Worm (Caenorhabditis elegans) whole organism, young adult: ENCODE data around the gene vha-13.
"Not testable (repeated sequence)": the region's sequence is repeated elsewhere in the genome, so short reads cannot be mapped to it uniquely, and the experiment has no call there.

ENCODE experiments used
- B0336.3 ChIP-seq: fragments of 200-800 bp; sonication (Bioruptor generic); IDR thresholded peaks from 2 replicates; pipeline ENCODE4 v1.3.6; 2022; ENCODE audit warnings: missing genetic modification characterization, missing compliant biosample characterization
- F39B2.1 ChIP-seq: fragments of 200-800 bp; sonication (Bioruptor generic); IDR thresholded peaks from 2 replicates; pipeline ENCODE4 v1.3.6; 2022; ENCODE audit warnings: missing genetic modification reagents, missing genetic modification characterization, missing compliant biosample characterization
- ZK185.1 ChIP-seq: sonication (generic microtip); optimal IDR thresholded peaks from 2 replicates; lab custom pipeline; 2016; ENCODE audit warnings: mild to moderate bottlenecking, missing genetic modification characterization, missing compliant biosample characterization; ENCODE audit not compliant: poor library complexity, severe bottlenecking
- ama-1 ChIP-seq, 3 experiments: fragments of 150-350 bp in 1 of 3; sonication (generic microtip) in 2 of 3; optimal IDR thresholded peaks; 2 replicates each; lab custom pipeline; 2014 to 2018; ENCODE audit warnings: missing biosample characterization in 2 of 3, missing genetic modification characterization in 2 of 3, missing genetic modification reagents in 2 of 3
- aptf-3 ChIP-seq: fragments of 200-800 bp; sonication (Bioruptor generic); IDR thresholded peaks from 2 replicates; pipeline ENCODE4 v1.3.6; 2022; ENCODE audit warnings: missing genetic modification characterization, missing compliant biosample characterization
- madf-3 ChIP-seq: fragments of 200-800 bp; sonication (Bioruptor generic); IDR thresholded peaks from 2 replicates; pipeline ENCODE4 v1.3.6; 2022; ENCODE audit warnings: missing genetic modification reagents, missing genetic modification characterization, missing compliant biosample characterization
- madf-6 ChIP-seq: fragments of 200-800 bp; sonication (Bioruptor generic); IDR thresholded peaks from 2 replicates; pipeline ENCODE4 v1.3.6; 2022; ENCODE audit warnings: missing genetic modification reagents, missing genetic modification characterization, missing compliant biosample characterization
- mel-28 ChIP-seq: sonication (generic microtip); optimal IDR thresholded peaks from 2 replicates; lab custom pipeline; 2016; ENCODE audit warnings: borderline replicate concordance, mild to moderate bottlenecking, missing genetic modification characterization, missing compliant biosample characterization
- nhr-80 ChIP-seq: sonication (generic microtip); optimal IDR thresholded peaks from 2 replicates; lab custom pipeline; 2016; ENCODE audit warnings: missing genetic modification characterization, missing compliant biosample characterization
- pha-4 ChIP-seq: fragments of 150-350 bp; sonication (generic microtip); optimal IDR thresholded peaks from 2 replicates; lab custom pipeline; 2014; ENCODE audit warnings: missing biosample characterization, missing genetic modification reagents, missing genetic modification characterization
- sea-2 ChIP-seq: fragments of 200-800 bp; sonication (Bioruptor generic); IDR thresholded peaks from 2 replicates; pipeline ENCODE4 v1.3.6; 2022; ENCODE audit warnings: missing genetic modification characterization, missing compliant biosample characterization
- snpc-4 ChIP-seq, 5 experiments: fragments of 150-350 bp in 1 of 5; sonication (generic microtip) in 4 of 5; optimal IDR thresholded peaks; 2 replicates each; lab custom pipeline; 2014 to 2018; ENCODE audit warnings: missing genetic modification characterization in 5 of 5, missing biosample characterization in 3 of 5, antibody characterized with exemption in 2 of 5, mild to moderate bottlenecking in 2 of 5, missing compliant biosample characterization in 2 of 5, missing genotype in 2 of 5, moderate library complexity in 2 of 5, missing genetic modification reagents in 1 of 5
- tbx-9 ChIP-seq: sonication (generic microtip); optimal IDR thresholded peaks from 2 replicates; lab custom pipeline; 2016; ENCODE audit warnings: borderline replicate concordance, missing genetic modification characterization, inconsistent platforms, missing compliant biosample characterization
- zim-3 ChIP-seq: sonication (generic microtip); optimal IDR thresholded peaks from 2 replicates; lab custom pipeline; 2017; ENCODE audit warnings: mild to moderate bottlenecking, missing genetic modification characterization, moderate library complexity, missing compliant biosample characterization

ce11 chrV:14308164-14308563, 43.3 kb upstream of the vha-13 start, which contains the start of gene spig-5:
- not testable (repeated sequence) for TF ChIP-seq snpc-4 (GFP tag; optimal IDR thresholded peaks at IDR 0.05; lab: Kevin White, UChicago); snpc-4 (tag; optimal IDR thresholded peaks at IDR 0.05; lab: Kevin White, UChicago); sea-2; ZK185.1 (tag; lab: Kevin White, UChicago); ama-1 (optimal IDR thresholded peaks at IDR 0.05; lab: Kevin White, UChicago); ama-1 (GFP tag; optimal IDR thresholded peaks at IDR 0.05; lab: Kevin White, UChicago); madf-6; pha-4 (tag; lab: Kevin White, UChicago); zim-3 (tag; lab: Kevin White, UChicago); mel-28; madf-3 (GFP tag; lab: Robert Waterston, UW); tbx-9 (tag; lab: Kevin White, UChicago); F39B2.1; aptf-3; B0336.3; nhr-80 (tag; lab: Kevin White, UChicago)
